Fruit fly (Drosophila melanogaster): ENCODE results near the gene Dip-B.

Dip-B gene

DNA sequence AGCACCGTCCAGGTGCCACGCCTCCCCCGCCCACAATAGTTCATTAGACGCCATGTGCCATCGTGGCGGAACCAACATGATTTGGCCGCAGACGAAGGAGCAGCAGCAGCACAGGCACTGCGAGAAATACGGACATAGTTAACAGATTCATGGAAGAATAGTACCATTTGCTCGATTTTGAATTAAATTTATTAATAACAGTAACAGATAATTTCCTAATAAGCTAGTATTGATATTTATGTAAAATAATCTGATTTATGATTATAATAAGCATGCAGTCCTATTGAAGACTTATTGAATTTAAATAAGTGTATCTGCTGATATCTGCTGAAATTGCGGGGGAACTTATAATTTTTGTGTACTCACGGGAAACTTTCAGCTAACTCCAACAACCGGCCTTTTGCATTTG, 15.2 kb downstream of the Dip-B start (continued):
- TF ChIP-seq D (optimal IDR thresholded peaks at IDR 0.05) (no peak), D (GFP tag; optimal IDR thresholded peaks at IDR 0.05) (no peak), org-1 (GFP tag; optimal IDR thresholded peaks at IDR 0.05) (no peak), PHDP (tag; optimal IDR thresholded peaks at IDR 0.05) (no peak), p53 (GFP tag; optimal IDR thresholded peaks at IDR 0.05) (no peak), CG7357 (GFP tag; IDR thresholded peaks at IDR 0.05) (no peak), phol (tag; optimal IDR thresholded peaks at IDR 0.05) (peak; percentile 46), CG30431 (GFP tag; optimal IDR thresholded peaks at IDR 0.05) (no peak), CG12071 (GFP tag; optimal IDR thresholded peaks at IDR 0.05) (no peak), CG10979 (tag; optimal IDR thresholded peaks at IDR 0.05) (peak; percentile 31), CG4617 (GFP tag; optimal IDR thresholded peaks at IDR 0.05; ENCODE audit: borderline replicate concordance) (no peak), her (GFP tag; optimal IDR thresholded peaks at IDR 0.05) (no peak), sima (GFP tag; optimal IDR thresholded peaks at IDR 0.05) (no peak), Myb (GFP tag; optimal IDR thresholded peaks at IDR 0.05) (no peak), en (GFP tag; optimal IDR thresholded peaks at IDR 0.05) (no peak), CG42726 (GFP tag; IDR thresholded peaks at IDR 0.05; ENCODE audit: partially characterized antibody) (no peak), gcm (GFP tag; optimal IDR thresholded peaks at IDR 0.05) (no peak), CG9437 (GFP tag; optimal IDR thresholded peaks at IDR 0.05) (peak; percentile 11), sqz (GFP tag; optimal IDR thresholded peaks at IDR 0.05) (no peak), CG15073 (GFP tag; optimal IDR thresholded peaks at IDR 0.05) (no peak), crc (GFP tag; optimal IDR thresholded peaks at IDR 0.05) (no peak), Sox102F (GFP tag; optimal IDR thresholded peaks at IDR 0.05) (peak; percentile 28), Dek (tag; optimal IDR thresholded peaks at IDR 0.05) (no peak), mld (GFP tag; IDR thresholded peaks at IDR 0.05; ENCODE audit: partially characterized antibody) (no peak), fd3F (GFP tag; optimal IDR thresholded peaks at IDR 0.05) (no peak), sd (tag; optimal IDR thresholded peaks at IDR 0.05) (no peak), CG2202 (tag; optimal IDR thresholded peaks at IDR 0.05) (no peak), Xrp1 (GFP tag; IDR thresholded peaks at IDR 0.05) (no peak), CG16815 (GFP tag; optimal IDR thresholded peaks at IDR 0.05) (no peak), CG5180 (GFP tag; optimal IDR thresholded peaks at IDR 0.05) (no peak), CG2678 (tag; optimal IDR thresholded peaks at IDR 0.05) (peak; percentile 3), Fer2 (tag; optimal IDR thresholded peaks at IDR 0.05) (no peak), hb (GFP tag; IDR thresholded peaks at IDR 0.05; ENCODE audit: partially characterized antibody) (no peak), salm (tag; optimal IDR thresholded peaks at IDR 0.05) (no peak), CG18599 (GFP tag; optimal IDR thresholded peaks at IDR 0.05) (no peak), CG16863 (GFP tag; optimal IDR thresholded peaks at IDR 0.05) (no peak), Poxn (GFP tag; IDR thresholded peaks at IDR 0.05) (no peak), chinmo (GFP tag; IDR thresholded peaks at IDR 0.05; ENCODE audit: partially characterized antibody) (no peak), onecut (GFP tag; IDR thresholded peaks at IDR 0.05) (no peak), Atf3 (GFP tag; optimal IDR thresholded peaks at IDR 0.05) (no peak), Trl (optimal IDR thresholded peaks at IDR 0.05) (no peak), Trl (GFP tag; optimal IDR thresholded peaks at IDR 0.05) (no peak), Meics (GFP tag; optimal IDR thresholded peaks at IDR 0.05) (no peak), CG7963 (GFP tag; IDR thresholded peaks at IDR 0.05; ENCODE audit: partially characterized antibody) (no peak), CG18011 (GFP tag; optimal IDR thresholded peaks at IDR 0.05) (no peak), Sox100B (GFP tag; optimal IDR thresholded peaks at IDR 0.05) (peak; percentile 2), CG3838 (GFP tag; optimal IDR thresholded peaks at IDR 0.05) (no peak), CG30020 (tag; optimal IDR thresholded peaks at IDR 0.05) (no peak), D19B (GFP tag; optimal IDR thresholded peaks at IDR 0.05) (no peak), pzg (GFP tag; optimal IDR thresholded peaks at IDR 0.05) (no peak), CG1792 (GFP tag; optimal IDR thresholded peaks at IDR 0.05) (no peak), vvl (GFP tag; IDR thresholded peaks at IDR 0.05) (no peak)

Measured in whole organism, embryonic.